Fruit fly (Drosophila melanogaster) whole organism, adult: ENCODE results near the gene CG16789.
A peak's percentile ranks its signal among the peaks of the same experiment; 100 is the strongest.

ENCODE experiments used
- CG11617 ChIP-seq: fragments of 200-800 bp; sonication (Bioruptor generic); optimal IDR thresholded peaks from 2 replicates; lab custom pipeline; 2017; ENCODE audit warnings: mild to moderate bottlenecking, missing biosample characterization, missing genetic modification reagents, missing genetic modification characterization
- CG12768 ChIP-seq: fragments of 200-800 bp; sonication (Bioruptor generic); optimal IDR thresholded peaks from 2 replicates; lab custom pipeline; 2017; ENCODE audit warnings: missing biosample characterization, missing genetic modification characterization, mild to moderate bottlenecking, moderate library complexity, missing genetic modification reagents
- CG14711 ChIP-seq: fragments of 200-800 bp; sonication (Bioruptor generic); optimal IDR thresholded peaks from 2 replicates; lab custom pipeline; 2018; ENCODE audit warnings: missing biosample characterization, mild to moderate bottlenecking, missing genetic modification characterization, moderate library complexity
- CG1620 ChIP-seq: fragments of 200-800 bp; sonication (Bioruptor generic); optimal IDR thresholded peaks from 2 replicates; lab custom pipeline; 2016; ENCODE audit warnings: missing biosample characterization, missing genetic modification characterization
- CG33017 ChIP-seq: fragments of 200-800 bp; sonication (Bioruptor generic); optimal IDR thresholded peaks from 2 replicates; lab custom pipeline; 2018; ENCODE audit warnings: missing biosample characterization, mild to moderate bottlenecking, missing genetic modification characterization, moderate library complexity
- CG5204 ChIP-seq: fragments of 200-800 bp; sonication (Bioruptor generic); optimal IDR thresholded peaks from 2 replicates; lab custom pipeline; 2016; ENCODE audit warnings: missing biosample characterization, missing genetic modification characterization
- CG7045 ChIP-seq: fragments of 200-800 bp; sonication (Bioruptor generic); optimal IDR thresholded peaks from 2 replicates; lab custom pipeline; 2017; ENCODE audit warnings: missing biosample characterization, mild to moderate bottlenecking, missing genetic modification characterization
- CG7101 ChIP-seq: fragments of 200-800 bp; sonication (Bioruptor generic); optimal IDR thresholded peaks from 2 replicates; lab custom pipeline; 2018; ENCODE audit warnings: missing biosample characterization, mild to moderate bottlenecking, missing genetic modification characterization, moderate library complexity
- Clk ChIP-seq: fragments of 200-800 bp; sonication (Bioruptor generic); optimal IDR thresholded peaks from 2 replicates; lab custom pipeline; 2017; ENCODE audit warnings: missing biosample characterization, missing genetic modification characterization
- Crg-1 ChIP-seq: fragments of 200-800 bp; sonication (Bioruptor generic); optimal IDR thresholded peaks from 2 replicates; lab custom pipeline; 2016; ENCODE audit warnings: missing biosample characterization, missing genetic modification characterization
- Hr96 ChIP-seq: fragments of 200-800 bp; sonication (Bioruptor generic); optimal IDR thresholded peaks from 2 replicates; lab custom pipeline; 2016; ENCODE audit warnings: missing biosample characterization, missing genetic modification characterization
- Mnt ChIP-seq: fragments of 200-800 bp; sonication (Bioruptor generic); optimal IDR thresholded peaks from 2 replicates; lab custom pipeline; 2016; ENCODE audit warnings: missing biosample characterization, mild to moderate bottlenecking, missing genetic modification characterization
- bab1 ChIP-seq: fragments of 200-800 bp; sonication (Bioruptor generic); optimal IDR thresholded peaks from 3 replicates; lab custom pipeline; 2019; ENCODE audit warnings: missing biosample characterization, mild to moderate bottlenecking, missing genetic modification characterization, moderate library complexity
- cic ChIP-seq: fragments of 200-800 bp; sonication (Bioruptor generic); optimal IDR thresholded peaks from 2 replicates; lab custom pipeline; 2017; ENCODE audit warnings: missing biosample characterization, mild to moderate bottlenecking, missing genetic modification characterization, moderate library complexity
- cnc ChIP-seq, 2 experiments: fragments of >200 bp; optimal IDR thresholded peaks; 2 replicates each; lab custom pipeline; 2017
- kay ChIP-seq: fragments of 200-800 bp; sonication (Bioruptor generic); peaks from one replicate; lab custom pipeline; 2016; ENCODE audit warnings: missing biosample characterization, missing genetic modification characterization, borderline replicate concordance
- ovo ChIP-seq: fragments of 200-800 bp; sonication (Bioruptor generic); optimal IDR thresholded peaks from 2 replicates; lab custom pipeline; 2016; ENCODE audit warnings: missing biosample characterization, missing genetic modification characterization
- pad ChIP-seq: fragments of 200-800 bp; sonication (Bioruptor generic); optimal IDR thresholded peaks from 3 replicates; lab custom pipeline; 2017; ENCODE audit warnings: missing biosample characterization, missing genetic modification characterization, mild to moderate bottlenecking, moderate library complexity, missing genetic modification reagents
- tj ChIP-seq: fragments of 200-800 bp; sonication (Bioruptor generic); optimal IDR thresholded peaks from 3 replicates; lab custom pipeline; 2017; ENCODE audit warnings: missing biosample characterization, mild to moderate bottlenecking, missing genetic modification characterization, moderate library complexity
- toe ChIP-seq: fragments of 200-800 bp; sonication (Bioruptor generic); optimal IDR thresholded peaks from 2 replicates; lab custom pipeline; 2016; ENCODE audit warnings: missing biosample characterization, missing genetic modification characterization

The CG16789 gene

dm6 chr3R:9532437-9533180 lies 33.4 kb upstream of the CG16789 start, which contains the start of gene by:
by (minus strand) TSS chr3R:9533011.
- TF ChIP-seq CG1620 (GFP tag; lab: Kevin White, UChicago): no peak
- TF ChIP-seq Crg-1: no peak
- peak; percentile 56 for TF ChIP-seq kay
- TF ChIP-seq ovo: peak; percentile 64
- TF ChIP-seq cic: peak; percentile 85
- TF ChIP-seq CG12768 (GFP tag; lab: Kevin White, UChicago): peak; percentile 39

DNA sequence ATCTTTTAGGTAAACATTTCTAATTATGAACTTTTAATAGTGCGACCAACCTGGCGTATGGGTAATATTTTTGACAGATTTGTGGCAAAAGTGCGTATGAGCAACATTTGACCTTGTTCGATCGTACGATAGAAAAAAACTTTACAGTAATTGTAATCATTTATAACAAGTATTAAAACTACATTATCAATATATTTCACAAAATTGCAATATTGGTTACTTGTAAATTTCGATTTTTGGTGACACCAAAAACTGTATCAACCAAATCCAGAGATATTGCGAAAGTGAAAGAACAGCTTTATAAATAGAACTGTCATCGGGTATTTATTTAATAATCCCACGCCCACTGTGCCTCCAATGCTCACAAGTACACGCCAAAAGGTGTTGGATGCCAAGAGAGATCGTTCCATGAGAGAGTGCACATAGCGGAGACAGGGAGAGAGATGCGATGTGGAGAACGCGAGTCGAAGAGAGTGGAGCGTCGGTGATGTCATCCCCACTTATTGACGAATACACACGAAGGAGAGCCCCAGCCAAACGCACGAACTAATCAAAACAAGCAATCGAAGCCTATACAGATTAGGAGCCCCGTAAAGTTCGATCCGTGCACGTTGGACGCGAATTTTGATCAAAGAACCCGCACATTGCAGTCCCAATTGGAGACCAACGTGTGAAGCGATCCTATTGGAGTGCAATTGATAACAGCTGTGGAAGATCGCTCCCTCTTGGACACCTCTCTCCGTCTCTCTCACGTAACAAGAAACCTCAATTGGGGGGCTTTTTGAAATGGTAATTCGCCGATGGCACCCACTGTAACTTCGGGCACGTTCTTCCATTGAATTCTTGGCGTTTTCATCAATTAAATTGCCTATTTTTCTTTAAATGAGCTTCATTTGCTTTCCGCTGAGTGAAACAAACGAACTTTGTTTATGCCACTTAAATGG lies 32.5 kb upstream of the CG16789 start:
- TF ChIP-seq CG11617 (peak; percentile 99), CG14711 (tag; lab: Kevin White, UChicago) (peak; percentile 81), Mnt (peak; percentile 82), pad (peak; percentile 90), cic (peak; percentile 72), CG12768 (GFP tag; lab: Kevin White, UChicago) (peak; percentile 95), cnc (optimal IDR thresholded peaks at IDR 0.05; lab: Kevin White, UChicago) (peak; percentile 19 to 66), bab1 (GFP tag; lab: Kevin White, UChicago) (peak; percentile 84), CG5204 (peak; percentile 96), ovo (peak; percentile 57), CG7045 (GFP tag; lab: Kevin White, UChicago) (peak; percentile 96), CG1620 (GFP tag; lab: Kevin White, UChicago) (peak; percentile 92), toe (peak; percentile 94), CG33017 (tag; lab: Kevin White, UChicago) (peak; percentile 88), kay (peak; percentile 98), Hr96 (GFP tag; lab: Kevin White, UChicago) (peak; percentile 88), tj (GFP tag; lab: Kevin White, UChicago) (peak; percentile 89), Crg-1 (peak; percentile 87), CG7101 (peak; percentile 93), Clk (peak; percentile 93)

dm6 chr3R:9534125-9534496 lies 31.9 kb upstream of the CG16789 start:
- TF ChIP-seq CG11617 (peak; percentile 43), tj (GFP tag; lab: Kevin White, UChicago) (no peak), toe (no peak), Crg-1 (no peak), CG33017 (tag; lab: Kevin White, UChicago) (peak; percentile 46), Clk (no peak), CG14711 (tag; lab: Kevin White, UChicago) (peak; percentile 68), CG12768 (GFP tag; lab: Kevin White, UChicago) (no peak), CG7045 (GFP tag; lab: Kevin White, UChicago) (peak; percentile 29), CG1620 (GFP tag; lab: Kevin White, UChicago) (peak; percentile 26), ovo (no peak), bab1 (GFP tag; lab: Kevin White, UChicago) (peak; percentile 12), CG5204 (no peak), CG7101 (peak; percentile 70)

DNA sequence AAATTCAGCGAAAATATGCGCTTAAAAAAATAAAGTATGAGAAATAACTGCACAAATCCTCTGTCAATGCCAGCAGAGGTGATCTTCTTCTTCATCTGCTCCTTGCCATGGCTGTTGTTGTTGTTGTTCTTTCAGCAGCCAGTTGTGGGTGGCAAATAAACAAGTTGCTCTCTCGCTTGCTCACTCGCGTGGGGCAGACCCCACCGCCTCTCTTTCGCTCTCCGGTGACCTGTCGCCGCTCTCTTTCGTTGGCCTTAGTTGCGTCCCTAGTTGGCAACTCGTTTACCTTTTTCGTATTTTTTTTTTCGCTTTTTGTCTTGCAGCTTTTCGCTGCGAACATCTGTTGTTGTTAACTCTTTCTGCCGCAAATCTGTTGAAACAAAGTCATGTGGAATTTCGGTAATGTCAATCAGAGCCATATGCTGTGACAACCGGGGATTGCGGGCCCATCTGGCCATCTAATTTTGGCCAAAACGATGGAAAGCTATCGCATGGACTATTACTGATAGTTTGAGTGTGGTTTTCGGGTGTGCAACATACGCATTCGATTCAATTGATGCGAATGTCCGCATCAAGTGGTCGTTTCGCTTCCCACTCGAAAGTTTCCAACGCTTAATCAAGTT lies 31.3 kb upstream of the CG16789 start:
- TF ChIP-seq Crg-1 (no peak), CG14711 (tag; lab: Kevin White, UChicago) (no peak), toe (no peak), ovo (no peak)

dm6 chr3R:9543495-9544180 lies 22.4 kb upstream of the CG16789 start:
- peak; percentile 68 for TF ChIP-seq kay
- no peak for TF ChIP-seq CG5204

DNA sequence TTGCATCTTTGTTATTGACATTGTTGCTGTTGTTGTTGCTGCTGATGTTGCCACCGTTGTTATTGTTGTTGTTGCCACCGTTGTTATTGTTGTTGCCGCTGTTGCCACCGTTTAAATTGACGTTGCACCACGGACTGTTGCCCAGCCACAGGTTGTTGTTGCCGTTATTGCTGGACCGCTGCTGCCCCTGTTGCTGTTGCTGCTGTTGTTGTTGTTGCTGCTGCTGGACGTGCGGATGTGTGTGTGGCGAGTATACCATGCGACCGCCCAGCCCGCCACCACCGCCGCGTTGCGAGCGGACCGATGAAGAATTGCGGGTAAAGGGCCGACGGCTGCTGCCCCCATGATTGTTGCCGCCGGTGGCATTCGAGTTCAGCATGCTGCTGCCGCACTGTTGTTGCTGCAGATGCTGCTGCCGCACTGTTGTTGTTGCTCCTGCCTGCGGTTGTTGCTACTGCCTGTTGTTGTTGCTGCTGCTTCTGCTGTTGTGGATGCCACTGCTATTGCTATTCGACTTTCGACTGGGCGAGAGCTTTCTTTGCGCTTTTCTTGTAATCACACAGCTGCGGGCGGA lies 19.1 kb upstream of the CG16789 start:
- TF ChIP-seq bab1 (GFP tag; lab: Kevin White, UChicago): no peak
- TF ChIP-seq cnc (optimal IDR thresholded peaks at IDR 0.05; lab: Kevin White, UChicago): no peak
- TF ChIP-seq CG5204: no peak
- TF ChIP-seq CG7101: no peak
- no peak for TF ChIP-seq toe
- TF ChIP-seq CG14711 (tag; lab: Kevin White, UChicago): no peak
- TF ChIP-seq Mnt: no peak
- no peak for TF ChIP-seq cic
- TF ChIP-seq CG7045 (GFP tag; lab: Kevin White, UChicago): no peak
- no peak for TF ChIP-seq CG1620 (GFP tag; lab: Kevin White, UChicago)
- TF ChIP-seq kay: no peak
- TF ChIP-seq CG12768 (GFP tag; lab: Kevin White, UChicago): no peak
- TF ChIP-seq Clk: no peak
- TF ChIP-seq CG33017 (tag; lab: Kevin White, UChicago): no peak
- TF ChIP-seq tj (GFP tag; lab: Kevin White, UChicago): no peak
- no peak for TF ChIP-seq pad
- TF ChIP-seq ovo: no peak
- TF ChIP-seq Crg-1: no peak
- no peak for TF ChIP-seq CG11617
